Fruit fly (Drosophila melanogaster): ENCODE data around the gene CG33322.

DNA sequence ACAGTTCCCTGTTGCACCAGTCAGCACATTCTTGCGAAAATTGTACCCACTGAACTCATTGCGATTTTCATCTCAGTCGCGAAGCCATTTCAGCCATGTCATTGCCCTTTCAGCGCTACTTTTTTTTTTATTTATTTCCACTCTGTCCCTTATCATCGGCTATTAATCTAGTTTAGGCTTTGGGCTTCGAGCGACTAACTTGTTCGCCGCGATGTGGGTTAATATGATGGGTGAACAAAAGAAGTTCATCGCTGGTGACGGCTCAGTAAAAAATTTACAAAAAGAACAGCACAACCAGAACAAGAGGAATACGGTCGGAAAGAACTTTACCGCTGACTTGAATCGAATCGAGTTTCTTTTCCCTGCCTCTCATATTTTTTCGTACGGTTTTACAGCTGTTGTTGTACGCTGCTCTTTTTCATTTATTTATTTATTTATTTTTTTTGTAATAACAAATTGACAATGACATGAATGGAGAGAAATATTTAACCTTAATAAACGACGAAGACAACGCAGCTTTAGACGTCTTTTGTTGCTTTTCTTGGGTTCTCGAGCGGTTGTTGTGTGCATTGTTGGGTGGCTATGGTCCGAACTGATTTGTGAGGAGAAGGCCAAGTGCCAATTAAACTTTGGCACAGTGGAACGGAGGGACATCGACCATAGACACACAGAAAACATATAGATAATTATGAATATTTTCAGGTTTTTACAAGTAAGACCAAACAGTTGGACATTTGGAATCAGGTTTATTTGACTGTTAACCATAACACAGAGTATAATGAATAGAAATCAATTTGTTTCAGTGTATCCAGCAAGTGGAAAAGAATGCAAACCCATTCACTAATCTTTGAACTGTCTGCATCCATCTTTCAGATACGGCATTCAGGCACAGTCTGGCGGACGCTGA is 3.5 kb downstream of the CG33322 start:
- no peak for TF ChIP-seq psq (optimal IDR thresholded peaks at IDR 0.05)
- no peak for TF ChIP-seq Myc (optimal IDR thresholded peaks at IDR 0.05)
- TF ChIP-seq ttk (optimal IDR thresholded peaks at IDR 0.05) = no peak
- TF ChIP-seq insv (optimal IDR thresholded peaks at IDR 0.05) = no peak
- TF ChIP-seq Sin3A (optimal IDR thresholded peaks at IDR 0.05) = no peak

Data from Kc167 (cell line).